Fruit fly (Drosophila melanogaster) whole organism, embryonic: ENCODE measurements around the gene CG32590.

Experiments used
- Awh ChIP-seq: fragments of 200-800 bp; sonication (Bioruptor generic); IDR thresholded peaks from 2 replicates; pipeline ENCODE4, ENCODE4 v1.3.6; 2022; ENCODE audit warnings: missing biosample characterization, missing genetic modification characterization
- CG10431 ChIP-seq: fragments of 200-800 bp; sonication (Bioruptor generic); optimal IDR thresholded peaks from 3 replicates; lab custom pipeline; 2018; ENCODE audit warnings: missing biosample characterization, mild to moderate bottlenecking, missing genetic modification characterization
- CG11247 ChIP-seq: fragments of 200-800 bp; sonication (Bioruptor generic); IDR thresholded peaks from 2 replicates; pipeline ENCODE4 v1.3.6; 2022; ENCODE audit warnings: missing biosample characterization, missing genetic modification characterization
- CG12219 ChIP-seq: fragments of 200-800 bp; sonication (Bioruptor generic); optimal IDR thresholded peaks from 3 replicates; lab custom pipeline; 2018; ENCODE audit warnings: missing biosample characterization, mild to moderate bottlenecking, missing genetic modification characterization
- CG12299 ChIP-seq: fragments of 200-800 bp; sonication (Bioruptor generic); optimal IDR thresholded peaks from 2 replicates; lab custom pipeline; 2018; ENCODE audit warnings: missing biosample characterization, mild to moderate bottlenecking, missing genetic modification characterization
- CG1233 ChIP-seq: fragments of 200-800 bp; sonication (Bioruptor generic); optimal IDR thresholded peaks from 4 replicates; lab custom pipeline; 2018; ENCODE audit warnings: missing biosample characterization, mild to moderate bottlenecking, missing genetic modification characterization
- CG12769 ChIP-seq: fragments of 200-800 bp; sonication (Bioruptor generic); optimal IDR thresholded peaks from 2 replicates; lab custom pipeline; 2019; ENCODE audit warnings: missing biosample characterization, mild to moderate bottlenecking, missing genetic modification characterization, moderate library complexity
- CG13894 ChIP-seq: fragments of 200-800 bp; sonication (Bioruptor generic); optimal IDR thresholded peaks from 3 replicates; lab custom pipeline; 2018; ENCODE audit warnings: missing biosample characterization, mild to moderate bottlenecking, missing genetic modification characterization, moderate library complexity
- CG15269 ChIP-seq: fragments of 200-800 bp; sonication (Bioruptor generic); optimal IDR thresholded peaks from 2 replicates; lab custom pipeline; 2018; ENCODE audit warnings: missing biosample characterization, mild to moderate bottlenecking, missing genetic modification characterization, moderate library complexity
- CG18764 ChIP-seq: fragments of 200-800 bp; sonication (Bioruptor generic); optimal IDR thresholded peaks from 3 replicates; lab custom pipeline; 2016; ENCODE audit warnings: missing biosample characterization, missing genetic modification characterization
- CG31441 ChIP-seq: fragments of 200-800 bp; sonication (Bioruptor generic); IDR thresholded peaks from 2 replicates; pipeline ENCODE4 v1.3.6; 2022; ENCODE audit warnings: missing biosample characterization, missing genetic modification characterization
- CG32772 ChIP-seq: fragments of 200-800 bp; sonication (Bioruptor generic); IDR thresholded peaks from 2 replicates; pipeline ENCODE4 v1.3.6; 2022; ENCODE audit warnings: missing biosample characterization, missing genetic modification characterization
- CG33557 ChIP-seq: fragments of 200-800 bp; sonication (Bioruptor generic); optimal IDR thresholded peaks from 2 replicates; lab custom pipeline; 2019; ENCODE audit warnings: missing biosample characterization, mild to moderate bottlenecking, missing genetic modification characterization, moderate library complexity
- CG5180 ChIP-seq: fragments of 200-800 bp; sonication (Bioruptor generic); optimal IDR thresholded peaks from 3 replicates; lab custom pipeline; 2017; ENCODE audit warnings: missing biosample characterization, missing genetic modification characterization, mild to moderate bottlenecking, moderate library complexity, missing genetic modification reagents
- CTCF ChIP-seq: fragments of 200-800 bp; sonication (Bioruptor generic); optimal IDR thresholded peaks from 2 replicates; lab custom pipeline; 2017; ENCODE audit warnings: missing biosample characterization, mild to moderate bottlenecking, missing genetic modification characterization, moderate library complexity
- Dbx ChIP-seq: fragments of 200-800 bp; sonication (Bioruptor generic); IDR thresholded peaks from 3 replicates; pipeline ENCODE4 v1.3.6; 2022; ENCODE audit warnings: missing biosample characterization, missing genetic modification characterization
- HLH54F ChIP-seq: fragments of 200-800 bp; sonication (Bioruptor generic); optimal IDR thresholded peaks from 3 replicates; lab custom pipeline; 2016; ENCODE audit warnings: missing biosample characterization, missing genetic modification characterization
- Neu2 ChIP-seq: fragments of 200-800 bp; sonication (Bioruptor generic); optimal IDR thresholded peaks from 3 replicates; lab custom pipeline; 2016; ENCODE audit warnings: missing biosample characterization, missing genetic modification characterization, borderline replicate concordance
- Sry-δ ChIP-seq: fragments of 200-800 bp; sonication (Bioruptor generic); optimal IDR thresholded peaks from 2 replicates; lab custom pipeline; 2016; ENCODE audit warnings: missing biosample characterization, missing genetic modification characterization
- Usf ChIP-seq: fragments of 200-800 bp; sonication (Bioruptor generic); optimal IDR thresholded peaks from 2 replicates; lab custom pipeline; 2017; ENCODE audit warnings: missing genotype, missing biosample characterization, missing genetic modification characterization
- az2 ChIP-seq: fragments of 200-800 bp; sonication (Bioruptor generic); optimal IDR thresholded peaks from 3 replicates; lab custom pipeline; 2016; ENCODE audit warnings: missing biosample characterization, missing genetic modification characterization
- bcd ChIP-seq: fragments of 200-800 bp; sonication (Bioruptor generic); optimal IDR thresholded peaks from 2 replicates; lab custom pipeline; 2017; ENCODE audit warnings: missing biosample characterization, mild to moderate bottlenecking, missing genetic modification characterization
- chinmo ChIP-seq: fragments of 200-800 bp; sonication (Bioruptor generic); IDR thresholded peaks from 4 replicates; pipeline ENCODE4 v1.3.6; 2022; ENCODE audit warnings: missing biosample characterization, missing genetic modification characterization; ENCODE audit not compliant: partially characterized antibody
- crol ChIP-seq: fragments of 200-800 bp; sonication (Bioruptor generic); IDR thresholded peaks from 2 replicates; pipeline ENCODE4 v1.3.6; 2022; ENCODE audit warnings: missing biosample characterization, missing genetic modification characterization
- dpn ChIP-seq, 2 experiments: fragments of 200-800 bp; sonication (Bioruptor generic); optimal IDR thresholded peaks; 3 replicates each; lab custom pipeline; 2016; ENCODE audit warnings: missing biosample characterization in 2 of 2, missing genetic modification characterization in 2 of 2
- gsb ChIP-seq: fragments of 200-800 bp; sonication (Bioruptor generic); IDR thresholded peaks from 2 replicates; pipeline ENCODE4 v1.3.6; 2022; ENCODE audit warnings: missing biosample characterization, missing genetic modification characterization
- nau ChIP-seq: fragments of 200-800 bp; sonication (Bioruptor generic); optimal IDR thresholded peaks from 3 replicates; lab custom pipeline; 2017; ENCODE audit warnings: missing biosample characterization, mild to moderate bottlenecking, missing genetic modification characterization, missing genetic modification reagents
- pan ChIP-seq, 4 experiments: fragments of >200 bp in 3 of 4; fragments of 200-800 bp in 1 of 4; sonication (Bioruptor generic) in 1 of 4; optimal IDR thresholded peaks in 3 of 4; IDR thresholded peaks in 1 of 4; 2 replicates each; pipeline versions ENCODE4 v1.3.6 to Lab custom; 2017 to 2022; ENCODE audit warnings: missing biosample characterization in 2 of 4, missing genetic modification characterization in 2 of 4, mixed read lengths in 1 of 4
- pfk ChIP-seq: fragments of 200-800 bp; sonication (Bioruptor generic); optimal IDR thresholded peaks from 2 replicates; lab custom pipeline; 2018; ENCODE audit warnings: missing biosample characterization, mild to moderate bottlenecking, missing genetic modification characterization, moderate library complexity
- pros ChIP-seq: fragments of 200-800 bp; sonication (Bioruptor generic); optimal IDR thresholded peaks from 3 replicates; lab custom pipeline; 2019; ENCODE audit warnings: missing biosample characterization, mild to moderate bottlenecking, missing genetic modification characterization, moderate library complexity
- scrt ChIP-seq: fragments of 200-800 bp; sonication (Bioruptor generic); optimal IDR thresholded peaks from 2 replicates; lab custom pipeline; 2018; ENCODE audit warnings: missing biosample characterization, mild to moderate bottlenecking, missing genetic modification characterization, moderate library complexity
- sd ChIP-seq: fragments of 200-800 bp; sonication (Bioruptor generic); optimal IDR thresholded peaks from 3 replicates; lab custom pipeline; 2018; ENCODE audit warnings: missing biosample characterization, mild to moderate bottlenecking, missing genetic modification characterization, moderate library complexity
- sens ChIP-seq: fragments of 200-800 bp; sonication (Bioruptor generic); peaks from one replicate; lab custom pipeline; 2016; ENCODE audit warnings: missing biosample characterization, missing genetic modification characterization
- sisA ChIP-seq: fragments of 200-800 bp; sonication (Bioruptor generic); IDR thresholded peaks from 2 replicates; pipeline ENCODE4 v1.3.6; 2022; ENCODE audit warnings: missing biosample characterization, missing genetic modification characterization
- slbo ChIP-seq: fragments of 200-800 bp; sonication (Bioruptor generic); IDR thresholded peaks from 2 replicates; pipeline ENCODE4 v1.3.6; 2022; ENCODE audit warnings: missing biosample characterization, missing genetic modification characterization
- sqz ChIP-seq: fragments of 200-800 bp; sonication (Bioruptor generic); optimal IDR thresholded peaks from 3 replicates; lab custom pipeline; 2018; ENCODE audit warnings: missing biosample characterization, mild to moderate bottlenecking, missing genetic modification characterization
- ssp ChIP-seq: fragments of 200-800 bp; sonication (Bioruptor generic); IDR thresholded peaks from 2 replicates; pipeline ENCODE4 v1.3.6; 2022; ENCODE audit warnings: missing biosample characterization, missing genetic modification characterization
- vvl ChIP-seq: fragments of 200-800 bp; sonication (Bioruptor generic); IDR thresholded peaks from 2 replicates; pipeline ENCODE4 v1.3.6; 2022; ENCODE audit warnings: missing biosample characterization, missing genetic modification characterization

The CG32590 gene

dm6 chrX:14882536-14883118 lies 43.7 kb upstream of the CG32590 start, which contains the start of the genes CG45064 and CG45065 (continued):
- TF ChIP-seq Dbx (peak; percentile 56; the same call in 2 of the 3 replicates), gsb (GFP tag; lab: Robert Waterston, UW) (no peak), CG31441 (GFP tag; lab: Robert Waterston, UW) (peak; percentile 95), az2 (GFP tag; lab: Kevin White, UChicago) (peak; percentile 81), slbo (GFP tag; lab: Robert Waterston, UW) (peak; percentile 77), CG12219 (GFP tag; lab: Kevin White, UChicago) (peak; percentile 83), HLH54F (GFP tag; lab: Kevin White, UChicago) (peak; percentile 81), CG32772 (GFP tag; lab: Robert Waterston, UW) (peak; percentile 83), scrt (GFP tag; lab: Kevin White, UChicago) (peak; percentile 69), CG15269 (tag; lab: Kevin White, UChicago) (peak; percentile 79), dpn (GFP tag; optimal IDR thresholded peaks at IDR 0.05; lab: Kevin White, UChicago) (peak; percentile 79 to 85), ssp (GFP tag; lab: Robert Waterston, UW) (peak; percentile 73), nau (GFP tag; lab: Kevin White, UChicago) (peak; percentile 75), Awh (GFP tag; lab: Robert Waterston, UW) (peak; percentile 93), Usf (GFP tag; lab: Kevin White, UChicago) (peak; percentile 60)

dm6 chrX:14878917-14879316 lies 40.0 kb upstream of the CG32590 start:
- TF ChIP-seq CG33557 (GFP tag; lab: Kevin White, UChicago) (no peak), pan (optimal IDR thresholded peaks at IDR 0.05; lab: Kevin White, UChicago) (no peak), pan (GFP tag; optimal IDR thresholded peaks at IDR 0.05 in 1 of 2, IDR thresholded peaks at IDR 0.05 in 1 of 2) (no peak), CG11247 (GFP tag; lab: Robert Waterston, UW) (peak; percentile 65), CG10431 (GFP tag; lab: Kevin White, UChicago) (no peak), CTCF (GFP tag; lab: Kevin White, UChicago) (peak; percentile 86), bcd (GFP tag; lab: Kevin White, UChicago) (no peak), CG12299 (tag; lab: Kevin White, UChicago) (no peak), Neu2 (GFP tag; lab: Kevin White, UChicago) (no peak), vvl (GFP tag; lab: Robert Waterston, UW) (peak; percentile 53; the same call in 1 of the 2 replicates)

dm6 chrX:14871028-14871427 lies 32.1 kb upstream of the CG32590 start, which contains the start of gene CG9518:
Gene CG9518, minus strand, starts transcription at chrX:14871181.
- TF ChIP-seq CG5180 (GFP tag; lab: Kevin White, UChicago): peak; percentile 97
- TF ChIP-seq sens (GFP tag; lab: Kevin White, UChicago): peak; percentile 25
- TF ChIP-seq Sry-δ (GFP tag; lab: Kevin White, UChicago): no peak
- 0 out of 4 replicates have a peak, but pooled peaks have one; percentile 29 for TF ChIP-seq chinmo (GFP tag; lab: Robert Waterston, UW)
- no peak for TF ChIP-seq pfk (GFP tag; lab: Kevin White, UChicago)

dm6 chrX:14868414-14868813 lies 29.5 kb upstream of the CG32590 start:
- TF ChIP-seq CG13894 (tag; lab: Kevin White, UChicago): peak; percentile 24
- TF ChIP-seq crol (GFP tag; lab: Robert Waterston, UW): peak; percentile 82
- no peak for TF ChIP-seq sisA (GFP tag; lab: Robert Waterston, UW)
- no peak for TF ChIP-seq CG1233 (GFP tag; lab: Kevin White, UChicago)
- TF ChIP-seq chinmo (GFP tag; lab: Robert Waterston, UW): 0 out of 4 replicates have a peak, but pooled peaks have one; percentile 17
- TF ChIP-seq CG5180 (GFP tag; lab: Kevin White, UChicago): peak; percentile 34
- TF ChIP-seq sd (tag; lab: Kevin White, UChicago): peak; percentile 46
- no peak for TF ChIP-seq pros (GFP tag; lab: Kevin White, UChicago)
- TF ChIP-seq CG12769 (tag; lab: Kevin White, UChicago): peak; percentile 64
- peak; percentile 53 for TF ChIP-seq sqz (GFP tag; lab: Kevin White, UChicago)
- TF ChIP-seq CG18764 (GFP tag; lab: Kevin White, UChicago): no peak
